Fruit fly (Drosophila melanogaster) whole organism, wandering third instar larva: ENCODE results near the gene CG5541.

Experiments used
- Abd-B ChIP-seq: fragments of >200 bp; optimal IDR thresholded peaks from 2 replicates; lab custom pipeline; 2017; ENCODE audit warnings: missing biosample characterization, missing genetic modification characterization
- CG32264 ChIP-seq: fragments of 200-800 bp; sonication (Bioruptor generic); optimal IDR thresholded peaks from 2 replicates; lab custom pipeline; 2016; ENCODE audit warnings: missing biosample characterization, missing genetic modification characterization
- CG9705 ChIP-seq: fragments of 200-800 bp; sonication (Bioruptor generic); optimal IDR thresholded peaks from 2 replicates; lab custom pipeline; 2018; ENCODE audit warnings: missing biosample characterization, mild to moderate bottlenecking, missing genetic modification characterization
- CrebA ChIP-seq: fragments of 200-800 bp; sonication (Bioruptor generic); optimal IDR thresholded peaks from 2 replicates; lab custom pipeline; 2016; ENCODE audit warnings: missing biosample characterization, mild to moderate bottlenecking, missing genetic modification characterization, borderline replicate concordance
- Dif ChIP-seq: fragments of 200-275, 200-300 bp; sonication (Bioruptor generic); optimal IDR thresholded peaks from 2 replicates; lab custom pipeline; 2018; ENCODE audit warnings: missing biosample characterization, missing genetic modification characterization; ENCODE audit not compliant: partially characterized antibody
- GATAd ChIP-seq: sonication (Bioruptor generic); optimal IDR thresholded peaks from 2 replicates; lab custom pipeline; 2016; ENCODE audit warnings: missing biosample characterization, missing genetic modification characterization
- HLH106 ChIP-seq: fragments of 200-800 bp; optimal IDR thresholded peaks from 3 replicates; lab custom pipeline; 2019; ENCODE audit warnings: missing biosample characterization, mild to moderate bottlenecking, missing genetic modification characterization, moderate library complexity
- Hnf4 ChIP-seq: fragments of 200-800 bp; sonication (Bioruptor generic); optimal IDR thresholded peaks from 2 replicates; lab custom pipeline; 2016; ENCODE audit warnings: missing biosample characterization, mild to moderate bottlenecking, missing genetic modification characterization
- Hr78 ChIP-seq: fragments of >200 bp; optimal IDR thresholded peaks from 2 replicates; lab custom pipeline; 2017; ENCODE audit warnings: missing biosample characterization, missing genetic modification characterization
- Hr83 ChIP-seq: fragments of 200-300 bp; sonication (Bioruptor generic); optimal IDR thresholded peaks from 2 replicates; lab custom pipeline; 2016; ENCODE audit warnings: missing biosample characterization, mild to moderate bottlenecking, missing genetic modification characterization, moderate library complexity; ENCODE audit not compliant: poor library complexity, severe bottlenecking
- Jra ChIP-seq: sonication (Bioruptor generic); optimal IDR thresholded peaks from 2 replicates; lab custom pipeline; 2016; ENCODE audit warnings: missing biosample characterization, missing genetic modification characterization
- Myc ChIP-seq: fragments of >200 bp; optimal IDR thresholded peaks from 2 replicates; lab custom pipeline; 2017
- N ChIP-seq: fragments of >200 bp; optimal IDR thresholded peaks from 2 replicates; lab custom pipeline; 2018; ENCODE audit warnings: missing biosample characterization, missing external identifiers, missing genetic modification characterization
- OdsH ChIP-seq: fragments of 200-800 bp; sonication (Bioruptor generic); optimal IDR thresholded peaks from 2 replicates; lab custom pipeline; 2016; ENCODE audit warnings: missing biosample characterization, mild to moderate bottlenecking, missing genetic modification characterization
- Rel ChIP-seq, 2 experiments: fragments of 200-800 bp; sonication (Bioruptor generic) in 1 of 2; optimal IDR thresholded peaks; 2 replicates in 1 of 2; 3 replicates in 1 of 2; lab custom pipeline; 2016 to 2019; ENCODE audit warnings: mild to moderate bottlenecking in 2 of 2, missing biosample characterization in 2 of 2, missing genetic modification characterization in 2 of 2, moderate library complexity in 1 of 2
- Sp1 ChIP-seq: fragments of 200-800 bp; sonication (Bioruptor generic); optimal IDR thresholded peaks from 3 replicates; lab custom pipeline; 2019; ENCODE audit warnings: missing biosample characterization, mild to moderate bottlenecking, missing genetic modification characterization, moderate library complexity
- Vsx2 ChIP-seq: fragments of 200-300, 225-300 bp; sonication (Bioruptor generic); optimal IDR thresholded peaks from 2 replicates; lab custom pipeline; 2018; ENCODE audit warnings: missing biosample characterization, missing genetic modification characterization; ENCODE audit not compliant: partially characterized antibody
- br ChIP-seq: fragments of 200-800 bp; sonication (Bioruptor generic); optimal IDR thresholded peaks from 2 replicates; lab custom pipeline; 2016; ENCODE audit warnings: missing biosample characterization, missing genetic modification characterization
- brk ChIP-seq: fragments of 200-800 bp; sonication (Bioruptor generic); optimal IDR thresholded peaks from 2 replicates; lab custom pipeline; 2016; ENCODE audit warnings: missing biosample characterization, mild to moderate bottlenecking, missing genetic modification characterization
- dl ChIP-seq, 2 experiments: fragments of 175-275, 200-275 bp in 1 of 2; fragments of 200-275 bp in 1 of 2; sonication (Bioruptor generic); optimal IDR thresholded peaks; lab custom pipeline; 2018; ENCODE audit warnings: mild to moderate bottlenecking in 2 of 2, missing biosample characterization in 2 of 2, missing genetic modification characterization in 2 of 2, moderate library complexity in 2 of 2; ENCODE audit not compliant: partially characterized antibody in 2 of 2, insufficient read depth in 1 of 2
- dmrt93B ChIP-seq: fragments of 200-800 bp; sonication (Bioruptor generic); optimal IDR thresholded peaks from 2 replicates; lab custom pipeline; 2018; ENCODE audit warnings: missing biosample characterization, mild to moderate bottlenecking, missing genetic modification characterization
- dsf ChIP-seq: sonication (Bioruptor generic); optimal IDR thresholded peaks from 2 replicates; lab custom pipeline; 2016; ENCODE audit warnings: missing biosample characterization, missing genetic modification characterization, borderline replicate concordance
- ey ChIP-seq: fragments of 200-800 bp; sonication (Bioruptor generic); optimal IDR thresholded peaks from 2 replicates; lab custom pipeline; 2016; ENCODE audit warnings: missing biosample characterization, missing genetic modification characterization
- foxo ChIP-seq, 2 experiments: fragments of 200-800 bp; sonication (Bioruptor generic); optimal IDR thresholded peaks; 2 replicates in 1 of 2; 3 replicates in 1 of 2; lab custom pipeline; 2016 to 2017; ENCODE audit warnings: missing biosample characterization in 2 of 2, missing genetic modification characterization in 2 of 2
- fru ChIP-seq: fragments of 200-800 bp; sonication (Bioruptor generic); optimal IDR thresholded peaks from 3 replicates; lab custom pipeline; 2016; ENCODE audit warnings: missing biosample characterization, mild to moderate bottlenecking, missing genetic modification characterization
- h ChIP-seq: fragments of 200-800 bp; sonication (Bioruptor generic); optimal IDR thresholded peaks from 3 replicates; lab custom pipeline; 2016; ENCODE audit warnings: missing biosample characterization, mild to moderate bottlenecking, missing genetic modification characterization
- jim ChIP-seq: fragments of 175-275, 200-325 bp; sonication (Bioruptor generic); optimal IDR thresholded peaks from 2 replicates; lab custom pipeline; 2016; ENCODE audit warnings: missing biosample characterization, mild to moderate bottlenecking, missing genetic modification characterization
- lola ChIP-seq: fragments of >200 bp; optimal IDR thresholded peaks from 2 replicates; lab custom pipeline; 2017; ENCODE audit warnings: missing biosample characterization, missing genetic modification characterization
- pan ChIP-seq: fragments of >200 bp; optimal IDR thresholded peaks from 2 replicates; lab custom pipeline; 2017
- psq ChIP-seq: fragments of 200-800 bp; sonication (Bioruptor generic); optimal IDR thresholded peaks from 3 replicates; lab custom pipeline; 2017; ENCODE audit warnings: missing biosample characterization, mild to moderate bottlenecking, missing genetic modification characterization, moderate library complexity
- rgr ChIP-seq: fragments of 200-800 bp; sonication (Bioruptor generic); optimal IDR thresholded peaks from 3 replicates; lab custom pipeline; 2016; ENCODE audit warnings: missing biosample characterization, mild to moderate bottlenecking, missing genetic modification characterization
- sage ChIP-seq: fragments of 200-800 bp; sonication (Bioruptor generic); optimal IDR thresholded peaks from 2 replicates; lab custom pipeline; 2016; ENCODE audit warnings: missing biosample characterization, mild to moderate bottlenecking, missing genetic modification characterization
- sv ChIP-seq: fragments of 200-800 bp; sonication (Bioruptor generic); optimal IDR thresholded peaks from 3 replicates; lab custom pipeline; 2016; ENCODE audit warnings: missing biosample characterization, missing genetic modification characterization
- tai ChIP-seq: sonication (Bioruptor generic); optimal IDR thresholded peaks from 2 replicates; lab custom pipeline; 2016; ENCODE audit warnings: missing biosample characterization, missing genetic modification characterization
- usp ChIP-seq: fragments of >200 bp; optimal IDR thresholded peaks from 2 replicates; lab custom pipeline; 2017; ENCODE audit warnings: missing biosample characterization, missing genetic modification characterization
- woc ChIP-seq: sonication (Bioruptor generic); optimal IDR thresholded peaks from 2 replicates; lab custom pipeline; 2016; ENCODE audit warnings: missing biosample characterization, mild to moderate bottlenecking, missing genetic modification characterization

CG5541 gene

dm6 chrX:15084580-15085138, 40.7 kb downstream of the CG5541 start, which contains the start of gene Cox17 (continued):
- peak; percentile 75 for TF ChIP-seq psq (GFP tag; lab: Kevin White, UChicago)
- TF ChIP-seq OdsH (GFP tag; lab: Kevin White, UChicago), result peak; percentile 73
- TF ChIP-seq ey (GFP tag; lab: Kevin White, UChicago), result peak; percentile 75
- peak; percentile 31 for TF ChIP-seq GATAd (GFP tag; lab: Kevin White, UChicago)
- TF ChIP-seq HLH106, result peak; percentile 85
- peak; percentile 74 for TF ChIP-seq brk (GFP tag; lab: Kevin White, UChicago)
- TF ChIP-seq sage, result peak; percentile 20
- TF ChIP-seq pan (lab: Kevin White, UChicago), result no peak
- TF ChIP-seq Sp1 (GFP tag; lab: Kevin White, UChicago), result peak; percentile 81
- peak; percentile 81 for TF ChIP-seq sv (GFP tag; lab: Kevin White, UChicago)
- TF ChIP-seq lola (GFP tag; lab: Kevin White, UChicago), result no peak
- TF ChIP-seq dmrt93B (GFP tag; lab: Kevin White, UChicago), result peak; percentile 75
- no peak for TF ChIP-seq Rel (GFP tag; optimal IDR thresholded peaks at IDR 0.05; lab: Kevin White, UChicago)
- peak; percentile 51 for TF ChIP-seq Rel (tag; optimal IDR thresholded peaks at IDR 0.05; lab: Kevin White, UChicago)
- TF ChIP-seq N (GFP tag; lab: Kevin White, UChicago), result no peak
- peak; percentile 76 for TF ChIP-seq rgr (GFP tag; lab: Kevin White, UChicago)
- TF ChIP-seq Hr83 (GFP tag; lab: Kevin White, UChicago), result peak; percentile 47
- peak; percentile 77 for TF ChIP-seq Jra (GFP tag; lab: Kevin White, UChicago)
- TF ChIP-seq, all 38 proteins: peak for 26

- TF ChIP-seq Rel (GFP tag; optimal IDR thresholded peaks at IDR 0.05; lab: Kevin White, UChicago) (peak; percentile 2), Rel (tag; optimal IDR thresholded peaks at IDR 0.05; lab: Kevin White, UChicago) (peak; percentile 52), Abd-B (GFP tag; lab: Kevin White, UChicago) (no peak), HLH106 (peak; percentile 87), h (GFP tag; lab: Kevin White, UChicago) (peak; percentile 82), brk (GFP tag; lab: Kevin White, UChicago) (peak; percentile 85), Jra (GFP tag; lab: Kevin White, UChicago) (peak; percentile 59), Myc (peak; percentile 49), br (GFP tag; lab: Kevin White, UChicago) (peak; percentile 42), dsf (GFP tag; lab: Kevin White, UChicago) (peak; percentile 16), CG9705 (GFP tag; lab: Kevin White, UChicago) (peak; percentile 64), CG32264 (GFP tag; lab: Kevin White, UChicago) (no peak), Hr78 (GFP tag; lab: Kevin White, UChicago) (no peak), psq (GFP tag; lab: Kevin White, UChicago) (peak; percentile 69), woc (GFP tag; lab: Kevin White, UChicago) (peak; percentile 47), foxo (GFP tag; optimal IDR thresholded peaks at IDR 0.05; lab: Kevin White, UChicago) (peak in 1 of 2 experiments; percentile 83), Hnf4 (GFP tag; lab: Kevin White, UChicago) (peak; percentile 63), sage (peak; percentile 56), CrebA (GFP tag; lab: Kevin White, UChicago) (no peak), GATAd (GFP tag; lab: Kevin White, UChicago) (no peak), Dif (GFP tag; lab: Kevin White, UChicago) (no peak), Hr83 (GFP tag; lab: Kevin White, UChicago) (no peak), tai (GFP tag; lab: Kevin White, UChicago) (peak; percentile 70), dl (GFP tag; optimal IDR thresholded peaks at IDR 0.05; lab: Kevin White, UChicago; ENCODE audit: insufficient read depth in 1 of 2, partially characterized antibody in 2 of 2) (no peak), jim (GFP tag; lab: Kevin White, UChicago) (no peak), ey (GFP tag; lab: Kevin White, UChicago) (peak; percentile 58), sv (GFP tag; lab: Kevin White, UChicago) (no peak), Vsx2 (GFP tag; lab: Kevin White, UChicago) (no peak), rgr (GFP tag; lab: Kevin White, UChicago) (peak; percentile 81), lola (GFP tag; lab: Kevin White, UChicago) (no peak), fru (peak; percentile 67), usp (GFP tag; lab: Kevin White, UChicago) (no peak), pan (lab: Kevin White, UChicago) (no peak), dmrt93B (GFP tag; lab: Kevin White, UChicago) (peak; percentile 60), OdsH (GFP tag; lab: Kevin White, UChicago) (peak; percentile 78), Sp1 (GFP tag; lab: Kevin White, UChicago) (peak; percentile 77)
- TF ChIP-seq, all 38 proteins: peak for 21
These were observed 42.0 kb downstream of the CG5541 start, which contains the start of the genes CG15027 and Dbct for dm6 chrX:15085777-15086510. Gene CG15027, minus strand, starts transcription at chrX:15085827. Gene Dbct, plus strand, starts transcription at chrX:15086125.
